Worm (Caenorhabditis elegans): ENCODE data around the gene F02H6.7.

DNA sequence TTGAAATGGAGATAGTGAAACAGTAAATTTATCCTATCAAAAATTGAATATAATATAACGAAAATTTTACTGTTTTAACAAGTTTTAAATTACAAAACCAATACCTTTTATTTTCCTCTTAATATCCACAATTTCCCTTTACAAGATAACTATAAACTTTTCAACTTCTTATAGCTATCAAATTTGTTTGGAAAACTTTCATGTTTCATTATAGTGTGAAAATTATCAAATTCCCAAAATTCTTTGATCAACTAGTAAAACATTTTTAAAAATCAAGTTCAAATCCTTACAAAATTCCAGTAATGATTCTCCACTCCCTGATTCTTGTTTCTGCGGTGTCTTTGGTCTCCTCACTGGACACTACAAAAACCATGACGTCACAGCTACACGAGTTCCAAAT, 45.9 kb downstream of the F02H6.7 start, which contains the start of gene R05A10.1:
- no peak for TF ChIP-seq mab-5 (tag; optimal IDR thresholded peaks at IDR 0.05)
- no peak for TF ChIP-seq elt-1 (tag; optimal IDR thresholded peaks at IDR 0.05; ENCODE audit: borderline replicate concordance, insufficient read depth)
- TF ChIP-seq snpc-4 (tag; optimal IDR thresholded peaks at IDR 0.05), result no peak
- TF ChIP-seq hlh-1 (tag; optimal IDR thresholded peaks at IDR 0.05), result no peak
- TF ChIP-seq ztf-11 (tag; optimal IDR thresholded peaks at IDR 0.05), result no peak
